Fruit fly (Drosophila melanogaster): Measurements from ENCODE around the gene poe.

dm6 chr2L:8042645-8043281 lies 28.7 kb downstream of the poe start, which contains the start of gene RpL36A:
- TF ChIP-seq CG4318 (GFP tag; optimal IDR thresholded peaks at IDR 0.05) (no peak), CG31627 (GFP tag; optimal IDR thresholded peaks at IDR 0.05) (peak; percentile 59), Ets96B (tag; optimal IDR thresholded peaks at IDR 0.05) (no peak), eg (GFP tag; IDR thresholded peaks at IDR 0.05) (peak; percentile 60; the same call in 2 of the 3 replicates), CG8119 (GFP tag; IDR thresholded peaks at IDR 0.05) (no peak), Sox14 (GFP tag; optimal IDR thresholded peaks at IDR 0.05) (no peak), CG9139 (GFP tag; optimal IDR thresholded peaks at IDR 0.05) (no peak), ss (GFP tag; optimal IDR thresholded peaks at IDR 0.05) (no peak), dac (GFP tag; optimal IDR thresholded peaks at IDR 0.05) (no peak), Smox (GFP tag; optimal IDR thresholded peaks at IDR 0.05) (no peak), Eip93F (GFP tag; optimal IDR thresholded peaks at IDR 0.05) (no peak), Hr39 (GFP tag; optimal IDR thresholded peaks at IDR 0.05) (no peak), fd59A (GFP tag; optimal IDR thresholded peaks at IDR 0.05) (no peak), dsx (GFP tag; optimal IDR thresholded peaks at IDR 0.05; ENCODE audit: poor library complexity, severe bottlenecking) (no peak)

Data from whole organism, prepupa.